Fruit fly (Drosophila melanogaster) whole organism, prepupa: Measurements from ENCODE around the gene Jon65Aiv.

Experiments used
- CG10631 ChIP-seq: fragments of 200-800 bp; sonication (Bioruptor generic); optimal IDR thresholded peaks from 2 replicates; lab custom pipeline; 2016; ENCODE audit warnings: missing biosample characterization, missing genetic modification characterization
- CG11294 ChIP-seq: fragments of 200-800 bp; sonication (Bioruptor generic); IDR thresholded peaks from 2 replicates; pipeline ENCODE4 v1.3.6; 2022; ENCODE audit warnings: missing biosample characterization, missing genetic modification characterization
- CG11902 ChIP-seq: fragments of 200-800 bp; sonication (Bioruptor generic); optimal IDR thresholded peaks from 3 replicates; lab custom pipeline; 2016; ENCODE audit warnings: missing biosample characterization, missing genetic modification characterization
- CG15336 ChIP-seq: fragments of 200-800 bp; sonication (Bioruptor generic); IDR thresholded peaks from 2 replicates; pipeline ENCODE4 v1.3.6; 2022; ENCODE audit warnings: missing biosample characterization, missing genetic modification characterization
- CG16779 ChIP-seq: fragments of 200-800 bp; sonication (Bioruptor generic); optimal IDR thresholded peaks from 3 replicates; lab custom pipeline; 2017; ENCODE audit warnings: missing biosample characterization, mild to moderate bottlenecking, missing genetic modification characterization
- CG3032 ChIP-seq: fragments of 200-800 bp; optimal IDR thresholded peaks from 2 replicates; lab custom pipeline; 2019; ENCODE audit warnings: missing biosample characterization, mild to moderate bottlenecking, missing genetic modification characterization, moderate library complexity
- CG31627 ChIP-seq: fragments of 200-800 bp; sonication (Bioruptor generic); optimal IDR thresholded peaks from 3 replicates; lab custom pipeline; 2016; ENCODE audit warnings: missing biosample characterization, missing genetic modification characterization
- CG32006 ChIP-seq: fragments of 200-800 bp; sonication (Bioruptor generic); optimal IDR thresholded peaks from 3 replicates; lab custom pipeline; 2017; ENCODE audit warnings: missing biosample characterization, mild to moderate bottlenecking, missing genetic modification characterization
- CG34406 ChIP-seq: fragments of 200-800 bp; sonication (Bioruptor generic); optimal IDR thresholded peaks from 3 replicates; lab custom pipeline; 2016; ENCODE audit warnings: missing biosample characterization, missing genetic modification characterization
- CG4318 ChIP-seq: fragments of 200-800 bp; sonication (Bioruptor generic); optimal IDR thresholded peaks from 3 replicates; lab custom pipeline; 2017; ENCODE audit warnings: missing biosample characterization, mild to moderate bottlenecking, missing genetic modification characterization
- CG6276 ChIP-seq: fragments of 200-800 bp; sonication (Bioruptor generic); optimal IDR thresholded peaks from 2 replicates; lab custom pipeline; 2017; ENCODE audit warnings: missing biosample characterization, mild to moderate bottlenecking, missing genetic modification characterization
- CG7368 ChIP-seq: fragments of 200-800 bp; sonication (Bioruptor generic); optimal IDR thresholded peaks from 3 replicates; lab custom pipeline; 2016; ENCODE audit warnings: missing biosample characterization, missing genetic modification characterization
- CG8119 ChIP-seq: fragments of 200-800 bp; sonication (Bioruptor generic); IDR thresholded peaks from 3 replicates; pipeline ENCODE4 v1.3.6; 2022; ENCODE audit warnings: missing biosample characterization, missing genetic modification characterization
- CG8319 ChIP-seq: fragments of 200-800 bp; sonication (Bioruptor generic); optimal IDR thresholded peaks from 3 replicates; lab custom pipeline; 2016; ENCODE audit warnings: missing biosample characterization, missing genetic modification characterization
- CG9139 ChIP-seq: fragments of 200-800 bp; sonication (Bioruptor generic); optimal IDR thresholded peaks from 3 replicates; lab custom pipeline; 2017; ENCODE audit warnings: missing biosample characterization, mild to moderate bottlenecking, missing genetic modification characterization
- Eip75B ChIP-seq: fragments of 200-800 bp; sonication (Bioruptor generic); optimal IDR thresholded peaks from 3 replicates; lab custom pipeline; 2016; ENCODE audit warnings: missing biosample characterization, missing genetic modification characterization
- Eip78C ChIP-seq: fragments of 200-800 bp; sonication (Bioruptor generic); peaks from one replicate; lab custom pipeline; 2016; ENCODE audit warnings: missing biosample characterization, missing genetic modification characterization
- Gug ChIP-seq: fragments of 200-800 bp; sonication (Bioruptor generic); IDR thresholded peaks from 2 replicates; pipeline ENCODE4 v1.3.6; 2022; ENCODE audit warnings: missing biosample characterization, missing genetic modification characterization
- Hr39 ChIP-seq: fragments of 200-800 bp; sonication (Bioruptor generic); optimal IDR thresholded peaks from 2 replicates; lab custom pipeline; 2016; ENCODE audit warnings: missing biosample characterization, missing genetic modification characterization
- OdsH ChIP-seq: fragments of 200-800 bp; sonication (Bioruptor generic); optimal IDR thresholded peaks from 3 replicates; lab custom pipeline; 2016; ENCODE audit warnings: missing biosample characterization, missing genetic modification characterization
- Smox ChIP-seq: fragments of 200-800 bp; sonication (Bioruptor generic); optimal IDR thresholded peaks from 3 replicates; lab custom pipeline; 2016; ENCODE audit warnings: missing biosample characterization, missing genetic modification characterization
- achi ChIP-seq: fragments of 200-800 bp; sonication (Bioruptor generic); optimal IDR thresholded peaks from 3 replicates; lab custom pipeline; 2016; ENCODE audit warnings: missing biosample characterization, missing genetic modification characterization
- dsx ChIP-seq: fragments of 200-800 bp; optimal IDR thresholded peaks from 3 replicates; lab custom pipeline; 2019; ENCODE audit warnings: missing biosample characterization, mild to moderate bottlenecking, missing genetic modification characterization, moderate library complexity; ENCODE audit not compliant: poor library complexity, severe bottlenecking
- eg ChIP-seq: fragments of 200-800 bp; sonication (Bioruptor generic); IDR thresholded peaks from 3 replicates; pipeline ENCODE4 v1.3.6; 2022; ENCODE audit warnings: missing biosample characterization, missing genetic modification characterization
- esn ChIP-seq: fragments of 200-800 bp; sonication (Bioruptor generic); optimal IDR thresholded peaks from 2 replicates; lab custom pipeline; 2016; ENCODE audit warnings: missing biosample characterization, mild to moderate bottlenecking, missing genetic modification characterization, moderate library complexity
- fd59A ChIP-seq: fragments of 200-800 bp; sonication (Bioruptor generic); optimal IDR thresholded peaks from 2 replicates; lab custom pipeline; 2017; ENCODE audit warnings: missing biosample characterization, mild to moderate bottlenecking, missing genetic modification characterization, missing genetic modification reagents
- fkh ChIP-seq: fragments of 200-800 bp; sonication (Bioruptor generic); optimal IDR thresholded peaks from 3 replicates; lab custom pipeline; 2017; ENCODE audit warnings: missing biosample characterization, mild to moderate bottlenecking, missing genetic modification characterization, moderate library complexity
- pdm3 ChIP-seq: fragments of 200-800 bp; sonication (Bioruptor generic); optimal IDR thresholded peaks from 3 replicates; lab custom pipeline; 2016; ENCODE audit warnings: missing biosample characterization, missing genetic modification characterization
- salr ChIP-seq, 2 experiments: fragments of 200-800 bp; sonication (Bioruptor generic); optimal IDR thresholded peaks; 3 replicates each; lab custom pipeline; 2016 to 2018; ENCODE audit warnings: missing biosample characterization in 2 of 2, missing genetic modification characterization in 2 of 2, mild to moderate bottlenecking in 1 of 2
- spab ChIP-seq: fragments of 200-800 bp; sonication (Bioruptor generic); optimal IDR thresholded peaks from 2 replicates; lab custom pipeline; 2017; ENCODE audit warnings: missing biosample characterization, mild to moderate bottlenecking, missing genetic modification characterization, missing genetic modification reagents
- topi ChIP-seq: fragments of 200-800 bp; sonication (Bioruptor generic); optimal IDR thresholded peaks from 3 replicates; lab custom pipeline; 2016; ENCODE audit warnings: missing biosample characterization, missing genetic modification characterization
- vri ChIP-seq: fragments of 200-800 bp; sonication (Bioruptor generic); optimal IDR thresholded peaks from 3 replicates; lab custom pipeline; 2016; ENCODE audit warnings: missing biosample characterization, mild to moderate bottlenecking, missing genetic modification characterization

Gene Jon65Aiv

dm6 chr3L:6033008-6033407, 5.9 kb upstream of the Jon65Aiv start:
- no peak for TF ChIP-seq dsx (GFP tag; lab: Kevin White, UChicago)
- no peak for TF ChIP-seq CG9139 (GFP tag; lab: Kevin White, UChicago)
- no peak for TF ChIP-seq Smox

dm6 chr3L:6034511-6034910, 4.4 kb upstream of the Jon65Aiv start, which contains the start of gene CG10477:
TSS of gene CG10477 (minus strand) at chr3L:6034611.
- TF ChIP-seq CG11902 (GFP tag; lab: Kevin White, UChicago) = no peak
- no peak for TF ChIP-seq OdsH (GFP tag; lab: Kevin White, UChicago)
- no peak for TF ChIP-seq CG31627
- no peak for TF ChIP-seq spab
- TF ChIP-seq Eip78C (GFP tag; lab: Kevin White, UChicago) = no peak
- TF ChIP-seq CG32006 = no peak
- no peak for TF ChIP-seq CG3032
- TF ChIP-seq CG15336 = no peak
- no peak for TF ChIP-seq CG10631
- no peak for TF ChIP-seq Hr39 (GFP tag; lab: Kevin White, UChicago)
- TF ChIP-seq CG7368 = no peak
- TF ChIP-seq eg (GFP tag; lab: Robert Waterston, UW) = no peak
- no peak for TF ChIP-seq pdm3
- TF ChIP-seq CG4318 (GFP tag; lab: Kevin White, UChicago) = no peak

- no peak for TF ChIP-seq CG11294
- TF ChIP-seq esn = no peak
- TF ChIP-seq CG6276 (GFP tag; lab: Kevin White, UChicago) = no peak
- no peak for TF ChIP-seq topi (GFP tag; lab: Kevin White, UChicago)
- no peak for TF ChIP-seq CG11902 (GFP tag; lab: Kevin White, UChicago)
- TF ChIP-seq Smox = no peak
- no peak for TF ChIP-seq achi
- TF ChIP-seq spab = no peak
- TF ChIP-seq CG10631 = no peak
- no peak for TF ChIP-seq pdm3
- no peak for TF ChIP-seq CG8319 (GFP tag; lab: Kevin White, UChicago)
- TF ChIP-seq fd59A (GFP tag; lab: Kevin White, UChicago) = no peak
- no peak for TF ChIP-seq salr (GFP tag; optimal IDR thresholded peaks at IDR 0.05; lab: Kevin White, UChicago)
- no peak for TF ChIP-seq Eip75B
- no peak for TF ChIP-seq CG16779 (tag; lab: Kevin White, UChicago)
- TF ChIP-seq, all 60 proteins: peak for 0
Measured at dm6 chr3L:6034916-6035315, 4.0 kb upstream of the Jon65Aiv start, which contains the start of gene yip7. TSS of gene yip7 (plus strand) at chr3L:6035216.

dm6 chr3L:6036141-6036540, 2.8 kb upstream of the Jon65Aiv start:
- TF ChIP-seq CG6276 (GFP tag; lab: Kevin White, UChicago) = no peak
- TF ChIP-seq vri (GFP tag; lab: Kevin White, UChicago) = peak; percentile 78

- no peak for TF ChIP-seq CG8119
- no peak for TF ChIP-seq CG8319 (GFP tag; lab: Kevin White, UChicago)
- no peak for TF ChIP-seq CG34406 (GFP tag; lab: Kevin White, UChicago)
- TF ChIP-seq CG15336 = no peak
- TF ChIP-seq Gug = no peak
- TF ChIP-seq achi = no peak
Measured at dm6 chr3L:6036811-6037210, 2.1 kb upstream of the Jon65Aiv start, which contains the start of gene CG6462. TSS of gene CG6462 (plus strand) at chr3L:6037111.

dm6 chr3L:6050230-6050807, 11.4 kb downstream of the Jon65Aiv start, which contains the start of gene Jon65Aiii:
TSS of gene Jon65Aiii (plus strand) at chr3L:6050757.
- TF ChIP-seq vri (GFP tag; lab: Kevin White, UChicago) (peak; percentile 46), fkh (GFP tag; lab: Kevin White, UChicago) (no peak)
